Worm (Caenorhabditis elegans) whole organism, late embryonic: ENCODE measurements around the gene flp-11.

ENCODE experiments used
- F13H6.1 ChIP-seq: sonication (generic microtip); optimal IDR thresholded peaks from 2 replicates; lab custom pipeline; 2016; ENCODE audit warnings: missing genetic modification characterization, missing compliant biosample characterization
- T23F11.4 ChIP-seq: fragments of 200-800 bp; sonication (Bioruptor generic); optimal IDR thresholded peaks from 2 replicates; lab custom pipeline; 2018; ENCODE audit warnings: mild to moderate bottlenecking, missing genetic modification characterization, missing compliant biosample characterization
- Y22D7AL.16 ChIP-seq: sonication (generic microtip); optimal IDR thresholded peaks from 2 replicates; lab custom pipeline; 2016; ENCODE audit warnings: missing genetic modification characterization, missing compliant biosample characterization
- ama-1 ChIP-seq: fragments of 150-350 bp; optimal IDR thresholded peaks from 2 replicates; lab custom pipeline; 2014
- ceh-14 ChIP-seq: sonication (generic microtip); optimal IDR thresholded peaks from 2 replicates; lab custom pipeline; 2016; ENCODE audit warnings: missing genotype, missing genetic modification characterization, missing compliant biosample characterization
- ceh-19 ChIP-seq: fragments of 200-800 bp; sonication (Bioruptor generic); optimal IDR thresholded peaks from 2 replicates; lab custom pipeline; 2018; ENCODE audit warnings: mild to moderate bottlenecking, missing genetic modification characterization, missing compliant biosample characterization
- ceh-2 ChIP-seq: sonication (generic microtip); optimal IDR thresholded peaks from 2 replicates; lab custom pipeline; 2016; ENCODE audit warnings: missing genotype, missing genetic modification characterization, missing compliant biosample characterization
- ceh-22 ChIP-seq: sonication (generic microtip); optimal IDR thresholded peaks from 2 replicates; lab custom pipeline; 2017; ENCODE audit warnings: missing biosample characterization, missing genetic modification characterization
- ceh-30 ChIP-seq: fragments of 150-350 bp; optimal IDR thresholded peaks from 2 replicates; lab custom pipeline; 2014; ENCODE audit warnings: missing biosample characterization, missing genetic modification characterization
- ceh-34 ChIP-seq: sonication (generic microtip); optimal IDR thresholded peaks from 2 replicates; lab custom pipeline; 2016; ENCODE audit warnings: mild to moderate bottlenecking, missing genetic modification characterization, missing compliant biosample characterization
- ceh-9 ChIP-seq: sonication (generic microtip); optimal IDR thresholded peaks from 2 replicates; lab custom pipeline; 2016; ENCODE audit warnings: mild to moderate bottlenecking, missing genetic modification characterization, inconsistent platforms, missing compliant biosample characterization
- che-1 ChIP-seq: sonication (generic microtip); optimal IDR thresholded peaks from 2 replicates; lab custom pipeline; 2016; ENCODE audit warnings: mild to moderate bottlenecking, missing genetic modification characterization, missing compliant biosample characterization
- dmd-4 ChIP-seq: sonication (generic microtip); optimal IDR thresholded peaks from 2 replicates; lab custom pipeline; 2016; ENCODE audit warnings: borderline replicate concordance, missing genetic modification characterization, missing compliant biosample characterization
- elt-2 ChIP-seq: sonication (generic microtip); optimal IDR thresholded peaks from 2 replicates; lab custom pipeline; 2016; ENCODE audit warnings: missing genetic modification reagents, missing genetic modification characterization, missing compliant biosample characterization
- ets-4 ChIP-seq: sonication (generic microtip); optimal IDR thresholded peaks from 2 replicates; lab custom pipeline; 2016; ENCODE audit warnings: missing genetic modification characterization, missing compliant biosample characterization
- fax-1 ChIP-seq: sonication (generic microtip); optimal IDR thresholded peaks from 2 replicates; lab custom pipeline; 2016; ENCODE audit warnings: missing genotype, missing genetic modification characterization, missing compliant biosample characterization
- fkh-10 ChIP-seq: fragments of 150-350 bp; optimal IDR thresholded peaks from 2 replicates; lab custom pipeline; 2014; ENCODE audit warnings: missing biosample characterization, missing genetic modification reagents, missing genetic modification characterization
- fkh-6 ChIP-seq: sonication (generic microtip); optimal IDR thresholded peaks from 2 replicates; lab custom pipeline; 2016; ENCODE audit warnings: missing genetic modification characterization, missing compliant biosample characterization
- hlh-30 ChIP-seq: sonication (generic microtip); optimal IDR thresholded peaks from 2 replicates; lab custom pipeline; 2017; ENCODE audit warnings: antibody characterized with exemption, missing genetic modification characterization, missing compliant biosample characterization; ENCODE audit not compliant: insufficient read depth
- lim-6 ChIP-seq: sonication (generic microtip); optimal IDR thresholded peaks from 2 replicates; lab custom pipeline; 2016; ENCODE audit warnings: missing genetic modification characterization, missing compliant biosample characterization
- madf-2 ChIP-seq: sonication (generic microtip); optimal IDR thresholded peaks from 2 replicates; lab custom pipeline; 2017; ENCODE audit warnings: missing genetic modification characterization, missing compliant biosample characterization
- nhr-11 ChIP-seq: fragments of 150-350 bp; optimal IDR thresholded peaks from 2 replicates; lab custom pipeline; 2014; ENCODE audit warnings: missing biosample characterization, missing genetic modification characterization
- npax-4 ChIP-seq: sonication (generic microtip); optimal IDR thresholded peaks from 2 replicates; lab custom pipeline; 2016; ENCODE audit warnings: missing genetic modification characterization, missing compliant biosample characterization
- odd-2 ChIP-seq: sonication (generic microtip); optimal IDR thresholded peaks from 2 replicates; lab custom pipeline; 2017; ENCODE audit warnings: antibody characterized with exemption, mild to moderate bottlenecking, missing genetic modification characterization, missing compliant biosample characterization
- pag-3 ChIP-seq: sonication (generic microtip); optimal IDR thresholded peaks from 2 replicates; lab custom pipeline; 2016; ENCODE audit warnings: missing compliant biosample characterization, missing genetic modification characterization, borderline replicate concordance
- pha-2 ChIP-seq: sonication (generic microtip); optimal IDR thresholded peaks from 2 replicates; lab custom pipeline; 2017; ENCODE audit warnings: mild to moderate bottlenecking, missing genetic modification characterization, missing compliant biosample characterization
- pha-4 ChIP-seq: fragments of 150-350 bp; optimal IDR thresholded peaks from 2 replicates; lab custom pipeline; 2018; ENCODE audit warnings: missing biosample characterization, missing genetic modification reagents, missing genetic modification characterization
- pqm-1 ChIP-seq: sonication (generic microtip); optimal IDR thresholded peaks from 2 replicates; lab custom pipeline; 2016; ENCODE audit warnings: missing genetic modification characterization, missing compliant biosample characterization
- pros-1 ChIP-seq: fragments of 150-350 bp; optimal IDR thresholded peaks from 2 replicates; lab custom pipeline; 2014; ENCODE audit warnings: missing biosample characterization, missing genetic modification reagents, missing genetic modification characterization
- ref-2 ChIP-seq: sonication (generic microtip); optimal IDR thresholded peaks from 2 replicates; lab custom pipeline; 2016; ENCODE audit warnings: missing genetic modification characterization, missing compliant biosample characterization
- rnt-1 ChIP-seq: sonication (generic microtip); optimal IDR thresholded peaks from 2 replicates; lab custom pipeline; 2016; ENCODE audit warnings: missing genetic modification characterization, missing compliant biosample characterization
- sox-4 ChIP-seq: sonication (generic microtip); optimal IDR thresholded peaks from 2 replicates; lab custom pipeline; 2017; ENCODE audit warnings: mild to moderate bottlenecking, missing genetic modification characterization, inconsistent platforms, missing compliant biosample characterization
- tbx-2 ChIP-seq: sonication (generic microtip); optimal IDR thresholded peaks from 2 replicates; lab custom pipeline; 2016; ENCODE audit warnings: missing genetic modification characterization, missing compliant biosample characterization
- unc-3 ChIP-seq, 2 experiments: fragments of 200-800 bp in 1 of 2; sonication (Bioruptor generic) in 1 of 2; sonication (generic microtip) in 1 of 2; conservative IDR thresholded peaks in 1 of 2; optimal IDR thresholded peaks in 1 of 2; 2 replicates each; pipeline versions ENCODE4 v1.3.6 to Lab custom; 2016 to 2022; ENCODE audit warnings: missing compliant biosample characterization in 2 of 2, missing genetic modification characterization in 2 of 2, missing genetic modification reagents in 1 of 2
- unc-42 ChIP-seq: sonication (generic microtip); optimal IDR thresholded peaks from 2 replicates; lab custom pipeline; 2016; ENCODE audit warnings: missing genotype, missing genetic modification characterization, missing compliant biosample characterization
- unc-55 ChIP-seq: sonication (generic microtip); optimal IDR thresholded peaks from 2 replicates; lab custom pipeline; 2017; ENCODE audit warnings: missing biosample characterization, missing genetic modification reagents, missing genetic modification characterization
- unc-86 ChIP-seq: sonication (generic microtip); optimal IDR thresholded peaks from 2 replicates; lab custom pipeline; 2016; ENCODE audit warnings: missing genetic modification characterization, missing compliant biosample characterization
- ztf-16 ChIP-seq: sonication (generic microtip); optimal IDR thresholded peaks from 2 replicates; lab custom pipeline; 2017; ENCODE audit warnings: missing genetic modification characterization, missing compliant biosample characterization

Gene flp-11

ce11 chrX:4673165-4673756 is 4.7 kb downstream of the flp-11 start, which contains the start of gene tmem-135:
TSS of gene tmem-135 (plus strand) at chrX:4673706.
- TF ChIP-seq ama-1 (lab: Kevin White, UChicago), result no peak
- TF ChIP-seq sox-4 (tag; lab: Kevin White, UChicago), result no peak
- TF ChIP-seq tbx-2, result no peak
- no peak for TF ChIP-seq pros-1
- TF ChIP-seq che-1 (tag; lab: Kevin White, UChicago), result no peak
- no peak for TF ChIP-seq fax-1 (tag; lab: Kevin White, UChicago)
- peak; percentile 44 for TF ChIP-seq elt-2 (tag; lab: Kevin White, UChicago)
- TF ChIP-seq, all 69 proteins: peak for 1

- TF ChIP-seq unc-42 (tag; lab: Kevin White, UChicago) (no peak), sox-4 (tag; lab: Kevin White, UChicago) (no peak), npax-4 (tag; lab: Kevin White, UChicago) (no peak), pros-1 (no peak), unc-86 (tag; lab: Kevin White, UChicago) (no peak), ceh-19 (GFP tag; lab: Kevin White, UChicago) (no peak), madf-2 (tag; lab: Kevin White, UChicago) (no peak), dmd-4 (no peak), fkh-10 (no peak), pqm-1 (tag; lab: Kevin White, UChicago) (no peak), ets-4 (tag; lab: Kevin White, UChicago) (no peak), ceh-9 (tag; lab: Kevin White, UChicago) (no peak)
These were observed 6.1 kb downstream of the flp-11 start for ce11 chrX:4671837-4672236.

ce11 chrX:4667788-4668187 is 10.1 kb downstream of the flp-11 start, which contains the start of gene mfsd-12:
TSS of gene mfsd-12 (plus strand) at chrX:4668088.
- TF ChIP-seq unc-86 (tag; lab: Kevin White, UChicago) (no peak), odd-2 (tag; lab: Kevin White, UChicago) (no peak), ceh-34 (tag; lab: Kevin White, UChicago) (no peak), fax-1 (tag; lab: Kevin White, UChicago) (no peak), ceh-22 (tag; lab: Kevin White, UChicago) (no peak), fkh-10 (no peak), Y22D7AL.16 (no peak), fkh-6 (tag; lab: Kevin White, UChicago) (no peak), ceh-30 (tag; lab: Kevin White, UChicago) (no peak)

ce11 chrX:4664649-4665048 is 13.3 kb downstream of the flp-11 start:
- TF ChIP-seq pag-3 (tag; lab: Kevin White, UChicago) (no peak), madf-2 (tag; lab: Kevin White, UChicago) (no peak), unc-3 (GFP tag; conservative IDR thresholded peaks at IDR 0.05; lab: Robert Waterston, UW) (no peak), unc-3 (tag; optimal IDR thresholded peaks at IDR 0.05; lab: Kevin White, UChicago) (no peak), fax-1 (tag; lab: Kevin White, UChicago) (no peak), pha-2 (no peak), tbx-2 (no peak)

- no peak for TF ChIP-seq lim-6 (tag; lab: Kevin White, UChicago)
- no peak for TF ChIP-seq unc-55 (GFP tag; lab: Kevin White, UChicago)
- no peak for TF ChIP-seq ztf-16 (tag; lab: Kevin White, UChicago)
- no peak for TF ChIP-seq ceh-14
- no peak for TF ChIP-seq T23F11.4
- TF ChIP-seq pqm-1 (tag; lab: Kevin White, UChicago), result no peak
- no peak for TF ChIP-seq rnt-1
- no peak for TF ChIP-seq nhr-11
- no peak for TF ChIP-seq ceh-19 (GFP tag; lab: Kevin White, UChicago)
- no peak for TF ChIP-seq hlh-30 (tag; lab: Kevin White, UChicago)
- TF ChIP-seq ceh-30 (tag; lab: Kevin White, UChicago), result no peak
- no peak for TF ChIP-seq unc-86 (tag; lab: Kevin White, UChicago)
- TF ChIP-seq F13H6.1 (tag; lab: Kevin White, UChicago), result no peak
- no peak for TF ChIP-seq ceh-2 (tag; lab: Kevin White, UChicago)
- no peak for TF ChIP-seq pha-4 (tag; lab: Kevin White, UChicago)
- no peak for TF ChIP-seq ref-2
- TF ChIP-seq, all 69 proteins: peak for 0
These were observed 14.8 kb downstream of the flp-11 start for ce11 chrX:4662964-4663684.
